Fruit fly (Drosophila melanogaster): Measurements from ENCODE around the gene Ir62a.

Ir62a gene

dm6 chr3L:1496408-1496807 is 34.7 kb downstream of the Ir62a start, which contains the start of gene CG12084 (continued):
- no peak for TF ChIP-seq CG4707 (GFP tag; optimal IDR thresholded peaks at IDR 0.05)
- TF ChIP-seq CG4328 (GFP tag; optimal IDR thresholded peaks at IDR 0.05): no peak
- peak; percentile 70 for TF ChIP-seq sens (GFP tag)
- no peak for TF ChIP-seq dan (GFP tag; IDR thresholded peaks at IDR 0.05)
- peak; percentile 21; the same call in 1 of the 3 replicates for TF ChIP-seq CG34422 (GFP tag; IDR thresholded peaks at IDR 0.05)
- TF ChIP-seq vfl (GFP tag; optimal IDR thresholded peaks at IDR 0.05): peak; percentile 2
- TF ChIP-seq CG17361 (GFP tag; IDR thresholded peaks at IDR 0.05): no peak
- no peak for TF ChIP-seq ttk (GFP tag; IDR thresholded peaks at IDR 0.05)
- no peak for TF ChIP-seq Rx (GFP tag; IDR thresholded peaks at IDR 0.05)
- no peak for TF ChIP-seq Usf (GFP tag; optimal IDR thresholded peaks at IDR 0.05)
- TF ChIP-seq Dbx (GFP tag; IDR thresholded peaks at IDR 0.05): no peak
- TF ChIP-seq dm (GFP tag; optimal IDR thresholded peaks at IDR 0.05): no peak
- TF ChIP-seq CG10979 (tag; optimal IDR thresholded peaks at IDR 0.05): no peak
- TF ChIP-seq unc-4 (GFP tag; IDR thresholded peaks at IDR 0.05; ENCODE audit: partially characterized antibody): 0 out of 2 replicates have a peak, but pooled peaks have one; percentile 29
- no peak for TF ChIP-seq repo (GFP tag; optimal IDR thresholded peaks at IDR 0.05)
- TF ChIP-seq tx (GFP tag; optimal IDR thresholded peaks at IDR 0.05): no peak
- peak; percentile 90 for TF ChIP-seq stwl (tag; optimal IDR thresholded peaks at IDR 0.05)
- no peak for TF ChIP-seq cas (GFP tag; IDR thresholded peaks at IDR 0.05)
- TF ChIP-seq vvl (GFP tag; IDR thresholded peaks at IDR 0.05): 0 out of 2 replicates have a peak, but pooled peaks have one; percentile 10
- peak; percentile 1 for TF ChIP-seq CG15479 (GFP tag; optimal IDR thresholded peaks at IDR 0.05)
- TF ChIP-seq CG12236 (GFP tag; optimal IDR thresholded peaks at IDR 0.05): no peak
- TF ChIP-seq phol (tag; optimal IDR thresholded peaks at IDR 0.05): no peak
- no peak for TF ChIP-seq CG1832 (GFP tag; optimal IDR thresholded peaks at IDR 0.05)
- no peak for TF ChIP-seq CG14050 (GFP tag; IDR thresholded peaks at IDR 0.05)
- peak; percentile 38 for TF ChIP-seq Lhr (GFP tag; optimal IDR thresholded peaks at IDR 0.05)
- peak; percentile 64 for TF ChIP-seq CG10267 (tag; optimal IDR thresholded peaks at IDR 0.05)
- TF ChIP-seq B-H1 (GFP tag; IDR thresholded peaks at IDR 0.05): no peak
- TF ChIP-seq CG5180 (GFP tag; optimal IDR thresholded peaks at IDR 0.05): no peak
- no peak for TF ChIP-seq CG7786 (GFP tag; optimal IDR thresholded peaks at IDR 0.05)
- no peak for TF ChIP-seq corto (GFP tag; optimal IDR thresholded peaks at IDR 0.05)
- TF ChIP-seq CG30020 (tag; optimal IDR thresholded peaks at IDR 0.05): peak; percentile 8
- peak; percentile 47 for TF ChIP-seq CG14710 (tag; optimal IDR thresholded peaks at IDR 0.05)
- no peak for TF ChIP-seq Dek (tag; optimal IDR thresholded peaks at IDR 0.05)
- no peak for TF ChIP-seq CG10274 (GFP tag; optimal IDR thresholded peaks at IDR 0.05)
- no peak for TF ChIP-seq Bdp1 (GFP tag; optimal IDR thresholded peaks at IDR 0.05)
- no peak for TF ChIP-seq CG17912 (GFP tag; optimal IDR thresholded peaks at IDR 0.05)
- no peak for TF ChIP-seq Abd-B (GFP tag; optimal IDR thresholded peaks at IDR 0.05)
- TF ChIP-seq Doc3 (GFP tag; IDR thresholded peaks at IDR 0.05; ENCODE audit: partially characterized antibody): 0 out of 3 replicates have a peak, but pooled peaks have one; percentile 13
- no peak for TF ChIP-seq otp (GFP tag; IDR thresholded peaks at IDR 0.05)
- TF ChIP-seq amos (GFP tag; IDR thresholded peaks at IDR 0.05; ENCODE audit: partially characterized antibody): 0 out of 2 replicates have a peak, but pooled peaks have one; percentile 19
- TF ChIP-seq salm (tag; optimal IDR thresholded peaks at IDR 0.05): no peak
- TF ChIP-seq dati (GFP tag; IDR thresholded peaks at IDR 0.05): no peak
- no peak for TF ChIP-seq Max (GFP tag; optimal IDR thresholded peaks at IDR 0.05)
- no peak for TF ChIP-seq CG17186 (GFP tag; optimal IDR thresholded peaks at IDR 0.05)
- TF ChIP-seq tll (GFP tag; optimal IDR thresholded peaks at IDR 0.05): no peak
- TF ChIP-seq B-H2 (GFP tag; optimal IDR thresholded peaks at IDR 0.05): no peak
- no peak for TF ChIP-seq Doc2 (GFP tag; IDR thresholded peaks at IDR 0.05)
- peak; percentile 41 for TF ChIP-seq CHES-1-like (GFP tag; optimal IDR thresholded peaks at IDR 0.05)
- TF ChIP-seq gem (tag; optimal IDR thresholded peaks at IDR 0.05): no peak
- peak; percentile 82 for TF ChIP-seq Elba2 (GFP tag; optimal IDR thresholded peaks at IDR 0.05)
- peak; percentile 27 for TF ChIP-seq Ets97D (GFP tag; optimal IDR thresholded peaks at IDR 0.05)
